Fruit fly (Drosophila melanogaster) whole organism, embryonic: ENCODE results near the gene sws.

Experiments
- Abd-B ChIP-seq: fragments of 200-800 bp; sonication (Bioruptor generic); optimal IDR thresholded peaks from 2 replicates; lab custom pipeline; 2018; ENCODE audit warnings: missing biosample characterization, mild to moderate bottlenecking, missing genetic modification characterization, moderate library complexity
- Adf1 ChIP-seq: fragments of 200-800 bp; sonication (Bioruptor generic); IDR thresholded peaks from 2 replicates; pipeline ENCODE4 v1.3.6; 2022; ENCODE audit warnings: missing biosample characterization, missing genetic modification characterization
- BtbVII ChIP-seq: fragments of 200-800 bp; sonication (Bioruptor generic); optimal IDR thresholded peaks from 3 replicates; lab custom pipeline; 2017; ENCODE audit warnings: missing biosample characterization, mild to moderate bottlenecking, missing genetic modification characterization
- CG13287 ChIP-seq: fragments of 200-800 bp; sonication (Bioruptor generic); IDR thresholded peaks from 2 replicates; pipeline ENCODE4 v1.3.6; 2022; ENCODE audit warnings: missing biosample characterization, missing genetic modification characterization; ENCODE audit not compliant: partially characterized antibody
- CG15073 ChIP-seq: fragments of 200-800 bp; sonication (Bioruptor generic); optimal IDR thresholded peaks from 2 replicates; lab custom pipeline; 2016; ENCODE audit warnings: missing biosample characterization, missing genetic modification characterization
- CG15514 ChIP-seq: fragments of 200-800 bp; sonication (Bioruptor generic); optimal IDR thresholded peaks from 3 replicates; lab custom pipeline; 2017; ENCODE audit warnings: missing biosample characterization, missing genetic modification characterization, mild to moderate bottlenecking, moderate library complexity, missing genetic modification reagents
- CG17385 ChIP-seq: fragments of 200-800 bp; sonication (Bioruptor generic); optimal IDR thresholded peaks from 3 replicates; lab custom pipeline; 2018; ENCODE audit warnings: missing biosample characterization, mild to moderate bottlenecking, missing genetic modification characterization
- CG33213 ChIP-seq: fragments of 200-800 bp; sonication (Bioruptor generic); optimal IDR thresholded peaks from 3 replicates; lab custom pipeline; 2016; ENCODE audit warnings: missing biosample characterization, missing genetic modification characterization
- CG34224 ChIP-seq: fragments of 200-800 bp; sonication (Bioruptor generic); IDR thresholded peaks from 3 replicates; pipeline ENCODE4 v1.3.6; 2022; ENCODE audit warnings: missing biosample characterization, missing genetic modification characterization; ENCODE audit not compliant: partially characterized antibody
- CG34422 ChIP-seq: fragments of 200-800 bp; sonication (Bioruptor generic); IDR thresholded peaks from 3 replicates; pipeline ENCODE4 v1.3.6; 2022; ENCODE audit warnings: missing biosample characterization, missing genetic modification characterization
- CG4282 ChIP-seq: fragments of 200-800 bp; sonication (Bioruptor generic); optimal IDR thresholded peaks from 2 replicates; lab custom pipeline; 2016; ENCODE audit warnings: missing biosample characterization, missing genetic modification characterization
- CG6272 ChIP-seq: fragments of 200-800 bp; sonication (Bioruptor generic); IDR thresholded peaks from 2 replicates; pipeline ENCODE4 v1.3.6; 2022; ENCODE audit warnings: missing biosample characterization, missing genetic modification characterization
- CG6813 ChIP-seq: fragments of 200-800 bp; sonication (Bioruptor generic); optimal IDR thresholded peaks from 2 replicates; lab custom pipeline; 2017; ENCODE audit warnings: missing biosample characterization, missing genetic modification characterization, mild to moderate bottlenecking, moderate library complexity, missing genetic modification reagents
- CG8281 ChIP-seq: fragments of 200-800 bp; sonication (Bioruptor generic); optimal IDR thresholded peaks from 2 replicates; lab custom pipeline; 2018; ENCODE audit warnings: missing biosample characterization, mild to moderate bottlenecking, missing genetic modification characterization, moderate library complexity
- CG8765 ChIP-seq: fragments of 200-800 bp; sonication (Bioruptor generic); IDR thresholded peaks from 2 replicates; pipeline ENCODE4 v1.3.6; 2022; ENCODE audit warnings: missing biosample characterization, missing genetic modification characterization
- Dek ChIP-seq: fragments of 200-800 bp; sonication (Bioruptor generic); optimal IDR thresholded peaks from 3 replicates; lab custom pipeline; 2019; ENCODE audit warnings: missing biosample characterization, mild to moderate bottlenecking, missing genetic modification characterization, moderate library complexity
- Dref ChIP-seq: fragments of 200-800 bp; sonication (Bioruptor generic); IDR thresholded peaks from 2 replicates; pipeline ENCODE4 v1.3.6; 2022; ENCODE audit warnings: missing biosample characterization, missing genetic modification characterization
- Fer3 ChIP-seq: fragments of 200-800 bp; sonication (Bioruptor generic); optimal IDR thresholded peaks from 2 replicates; lab custom pipeline; 2018; ENCODE audit warnings: missing biosample characterization, mild to moderate bottlenecking, missing genetic modification characterization, moderate library complexity
- H2.0 ChIP-seq: fragments of 200-800 bp; sonication (Bioruptor generic); IDR thresholded peaks from 2 replicates; pipeline ENCODE4 v1.3.6; 2022; ENCODE audit warnings: missing biosample characterization, missing genetic modification characterization
- HHEX ChIP-seq: fragments of 200-800 bp; sonication (Bioruptor generic); optimal IDR thresholded peaks from 3 replicates; lab custom pipeline; 2017; ENCODE audit warnings: missing biosample characterization, mild to moderate bottlenecking, missing genetic modification characterization, missing genetic modification reagents
- Lpt ChIP-seq: fragments of >200 bp; optimal IDR thresholded peaks from 2 replicates; lab custom pipeline; 2018; ENCODE audit warnings: missing biosample characterization, missing genetic modification characterization
- MTF-1 ChIP-seq: fragments of 200-800 bp; sonication (Bioruptor generic); optimal IDR thresholded peaks from 2 replicates; lab custom pipeline; 2018; ENCODE audit warnings: missing biosample characterization, mild to moderate bottlenecking, missing genetic modification characterization, borderline replicate concordance
- Med ChIP-seq: fragments of 200-800 bp; sonication (Bioruptor generic); peaks from one replicate; lab custom pipeline; 2016; ENCODE audit warnings: missing biosample characterization, missing genetic modification characterization, mild to moderate bottlenecking, inconsistent platforms, moderate library complexity
- Opbp ChIP-seq: fragments of 200-800 bp; sonication (Bioruptor generic); IDR thresholded peaks from 3 replicates; pipeline ENCODE4 v1.3.6; 2022; ENCODE audit warnings: missing biosample characterization, missing genetic modification characterization; ENCODE audit not compliant: partially characterized antibody
- Stat92E ChIP-seq, 3 experiments: fragments of >200 bp in 2 of 3; fragments of 200-800 bp in 1 of 3; sonication (Bioruptor generic) in 1 of 3; optimal IDR thresholded peaks; 2 replicates each; lab custom pipeline; 2017 to 2019; ENCODE audit warnings: missing biosample characterization in 3 of 3, missing genetic modification characterization in 3 of 3, mild to moderate bottlenecking in 1 of 3, moderate library complexity in 1 of 3
- Trl ChIP-seq, 3 experiments: fragments of >200 bp in 2 of 3; fragments of 200-800 bp in 1 of 3; sonication (Bioruptor generic) in 1 of 3; optimal IDR thresholded peaks; 2 replicates in 1 of 3; 3 replicates in 2 of 3; lab custom pipeline; 2016 to 2017; ENCODE audit warnings: missing biosample characterization in 1 of 3, missing genetic modification characterization in 1 of 3
- amos ChIP-seq: fragments of 200-800 bp; sonication (Bioruptor generic); IDR thresholded peaks from 2 replicates; pipeline ENCODE4 v1.3.6; 2022; ENCODE audit warnings: missing biosample characterization, missing genetic modification characterization; ENCODE audit not compliant: partially characterized antibody
- bsh ChIP-seq, 2 experiments: fragments of 200-800 bp; sonication (Bioruptor generic); optimal IDR thresholded peaks; 2 replicates each; lab custom pipeline; 2017 to 2018; ENCODE audit warnings: mild to moderate bottlenecking in 2 of 2, missing biosample characterization in 2 of 2, missing genetic modification characterization in 2 of 2, moderate library complexity in 1 of 2
- chinmo ChIP-seq: fragments of 200-800 bp; sonication (Bioruptor generic); IDR thresholded peaks from 4 replicates; pipeline ENCODE4 v1.3.6; 2022; ENCODE audit warnings: missing biosample characterization, missing genetic modification characterization; ENCODE audit not compliant: partially characterized antibody
- corto ChIP-seq: fragments of 200-800 bp; sonication (Bioruptor generic); optimal IDR thresholded peaks from 2 replicates; lab custom pipeline; 2016; ENCODE audit warnings: missing biosample characterization, mild to moderate bottlenecking, missing genetic modification characterization, moderate library complexity
- crol ChIP-seq: fragments of 200-800 bp; sonication (Bioruptor generic); IDR thresholded peaks from 2 replicates; pipeline ENCODE4 v1.3.6; 2022; ENCODE audit warnings: missing biosample characterization, missing genetic modification characterization
- cwo ChIP-seq: fragments of 200-800 bp; sonication (Bioruptor generic); optimal IDR thresholded peaks from 3 replicates; lab custom pipeline; 2017; ENCODE audit warnings: missing biosample characterization, missing genetic modification characterization, mild to moderate bottlenecking, moderate library complexity, missing genetic modification reagents
- dmrt99B ChIP-seq: fragments of 200-800 bp; sonication (Bioruptor generic); optimal IDR thresholded peaks from 2 replicates; lab custom pipeline; 2018; ENCODE audit warnings: missing biosample characterization, mild to moderate bottlenecking, missing genetic modification characterization, moderate library complexity
- fd3F ChIP-seq: fragments of 200-800 bp; sonication (Bioruptor generic); optimal IDR thresholded peaks from 2 replicates; lab custom pipeline; 2018; ENCODE audit warnings: missing biosample characterization, mild to moderate bottlenecking, missing genetic modification characterization, moderate library complexity
- ham ChIP-seq: fragments of 200-800 bp; sonication (Bioruptor generic); IDR thresholded peaks from 2 replicates; pipeline ENCODE4 v1.3.6; 2022; ENCODE audit warnings: missing biosample characterization, missing genetic modification characterization
- kni ChIP-seq: fragments of 200-800 bp; sonication (Bioruptor generic); optimal IDR thresholded peaks from 3 replicates; lab custom pipeline; 2017; ENCODE audit warnings: mild to moderate bottlenecking, missing biosample characterization, missing genetic modification reagents, missing genetic modification characterization
- nerfin-1 ChIP-seq: fragments of 200-800 bp; sonication (Bioruptor generic); optimal IDR thresholded peaks from 3 replicates; lab custom pipeline; 2019; ENCODE audit warnings: missing biosample characterization, mild to moderate bottlenecking, missing genetic modification characterization, moderate library complexity
- onecut ChIP-seq: fragments of 200-800 bp; sonication (Bioruptor generic); IDR thresholded peaks from 2 replicates; pipeline ENCODE4 v1.3.6; 2022; ENCODE audit warnings: missing biosample characterization, missing genetic modification characterization
- pros ChIP-seq: fragments of 200-800 bp; sonication (Bioruptor generic); optimal IDR thresholded peaks from 3 replicates; lab custom pipeline; 2019; ENCODE audit warnings: missing biosample characterization, mild to moderate bottlenecking, missing genetic modification characterization, moderate library complexity
- seq ChIP-seq: fragments of 200-800 bp; sonication (Bioruptor generic); IDR thresholded peaks from 2 replicates; pipeline ENCODE4 v1.3.6; 2022; ENCODE audit warnings: missing biosample characterization, missing genetic modification characterization
- shn ChIP-seq: fragments of 200-800 bp; sonication (Bioruptor generic); optimal IDR thresholded peaks from 3 replicates; lab custom pipeline; 2016; ENCODE audit warnings: missing biosample characterization, missing genetic modification characterization
- sima ChIP-seq: fragments of 200-800 bp; sonication (Bioruptor generic); optimal IDR thresholded peaks from 2 replicates; lab custom pipeline; 2016; ENCODE audit warnings: missing biosample characterization, missing genetic modification characterization
- sr ChIP-seq: fragments of 200-800 bp; sonication (Bioruptor generic); IDR thresholded peaks from 3 replicates; pipeline ENCODE4 v1.3.6; 2022; ENCODE audit warnings: missing biosample characterization, missing genetic modification characterization
- stwl ChIP-seq: fragments of 200-800 bp; sonication (Bioruptor generic); optimal IDR thresholded peaks from 3 replicates; lab custom pipeline; 2018; ENCODE audit warnings: missing biosample characterization, mild to moderate bottlenecking, missing genetic modification characterization, moderate library complexity

The sws gene

DNA sequence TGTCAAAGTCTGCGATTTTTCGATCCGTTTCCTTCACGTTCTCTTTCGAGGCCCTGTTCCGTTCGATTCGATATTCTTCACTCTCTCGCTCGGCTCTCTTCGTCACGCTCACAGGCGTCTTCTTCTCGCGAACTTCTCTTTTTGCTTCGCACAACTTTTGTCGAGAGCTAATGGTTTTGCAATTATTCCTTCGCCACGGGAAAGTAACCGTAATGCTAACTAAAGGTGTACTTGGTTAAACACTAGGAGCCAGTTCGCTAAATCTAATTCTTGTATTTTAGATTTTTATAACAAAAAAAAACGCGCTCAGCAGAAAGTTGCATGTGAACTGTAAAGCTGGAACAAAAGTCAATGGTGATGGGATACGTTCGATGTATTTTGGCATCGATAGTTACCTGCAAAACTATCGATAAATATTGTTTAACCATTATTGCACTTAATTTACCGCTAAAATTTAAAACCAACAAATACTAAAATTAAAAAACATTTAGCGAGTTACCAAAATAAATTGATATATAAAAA lies 36.9 kb downstream of the sws start, which contains the start of gene mahe (continued):
- TF ChIP-seq Opbp (GFP tag; lab: Robert Waterston, UW) (peak; percentile 88; the same call in 2 of the 3 replicates), CG15514 (GFP tag; lab: Kevin White, UChicago) (peak; percentile 33)
- TF ChIP-seq, all 482 proteins: peak for 73

DNA sequence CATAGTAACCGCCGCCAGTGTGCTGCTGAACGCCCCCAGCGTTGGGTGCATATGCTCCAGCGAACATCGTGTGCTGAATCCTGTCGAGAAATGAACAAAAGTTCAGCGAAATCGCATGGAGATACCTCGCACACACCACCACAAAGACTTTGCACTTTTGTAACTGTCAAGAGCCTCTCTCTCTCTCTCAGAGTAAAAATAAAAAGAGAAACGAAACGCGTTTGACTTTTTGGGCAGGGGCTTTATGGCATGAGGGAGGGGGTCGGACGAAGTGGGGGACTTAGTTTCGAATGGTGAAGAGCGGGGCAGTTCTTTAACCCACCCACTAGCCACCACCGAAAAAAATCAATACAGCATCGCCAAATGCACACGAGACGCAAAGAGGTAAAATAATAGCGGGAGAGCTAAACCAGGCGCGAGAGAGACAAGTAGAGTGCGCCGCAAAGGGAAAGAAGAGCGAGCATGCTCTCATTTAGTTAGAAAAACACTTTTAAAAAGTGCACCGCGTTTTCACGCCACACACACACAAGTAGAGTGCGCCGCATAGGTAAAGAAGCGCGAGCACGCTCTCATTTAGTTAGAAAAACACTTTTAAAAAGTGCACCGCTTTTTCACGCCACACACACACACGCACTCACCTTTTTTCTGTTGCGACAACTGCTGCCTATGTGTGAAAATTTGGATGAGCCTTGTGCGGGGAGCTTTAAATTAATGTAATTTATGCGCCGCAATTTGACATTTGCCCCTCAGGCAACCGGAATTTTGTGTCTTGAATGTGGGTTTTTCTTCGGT lies 37.6 kb downstream of the sws start:
- TF ChIP-seq CG15073: no peak
- TF ChIP-seq CG33213 (GFP tag; lab: Kevin White, UChicago): no peak
- no peak for TF ChIP-seq sima (GFP tag; lab: Kevin White, UChicago)
- TF ChIP-seq CG6813: no peak
- no peak for TF ChIP-seq CG6272 (GFP tag; lab: Robert Waterston, UW)
- TF ChIP-seq kni (GFP tag; lab: Kevin White, UChicago): peak; percentile 76
- TF ChIP-seq Dek (tag; lab: Kevin White, UChicago): no peak
- TF ChIP-seq onecut (GFP tag; lab: Robert Waterston, UW): peak; percentile 98
- TF ChIP-seq MTF-1 (GFP tag; lab: Kevin White, UChicago): peak; percentile 87
- TF ChIP-seq BtbVII (GFP tag; lab: Kevin White, UChicago): no peak
- no peak for TF ChIP-seq Abd-B (GFP tag; lab: Kevin White, UChicago)
- no peak for TF ChIP-seq stwl (tag; lab: Kevin White, UChicago)
- TF ChIP-seq ham (GFP tag; lab: Robert Waterston, UW): no peak
- peak in 1 of 2 experiments; percentile 91 for TF ChIP-seq Trl (optimal IDR thresholded peaks at IDR 0.05; lab: Kevin White, UChicago)
- no peak for TF ChIP-seq Trl (GFP tag; optimal IDR thresholded peaks at IDR 0.05; lab: Kevin White, UChicago)
- TF ChIP-seq corto (GFP tag; lab: Kevin White, UChicago): no peak
- 0 out of 3 replicates have a peak, but pooled peaks have one; percentile 15 for TF ChIP-seq CG34224 (GFP tag; lab: Robert Waterston, UW)
- peak in 1 of 3 experiments; percentile 13 for TF ChIP-seq Stat92E (GFP tag; optimal IDR thresholded peaks at IDR 0.05; lab: Kevin White, UChicago)
- TF ChIP-seq Adf1 (GFP tag; lab: Robert Waterston, UW): no peak
- TF ChIP-seq Fer3: no peak
- TF ChIP-seq CG4282 (GFP tag; lab: Kevin White, UChicago): no peak
- no peak for TF ChIP-seq dmrt99B
- TF ChIP-seq CG8281 (tag; lab: Kevin White, UChicago): no peak
- 0 out of 4 replicates have a peak, but pooled peaks have one; percentile 46 for TF ChIP-seq chinmo (GFP tag; lab: Robert Waterston, UW)
- TF ChIP-seq shn: no peak
- no peak for TF ChIP-seq Lpt (GFP tag; lab: Kevin White, UChicago)
- TF ChIP-seq cwo (GFP tag; lab: Kevin White, UChicago): no peak
- TF ChIP-seq CG13287: peak; percentile 11
- TF ChIP-seq seq (GFP tag; lab: Robert Waterston, UW): peak; percentile 25; the same call in 1 of the 2 replicates
- TF ChIP-seq Med: peak; percentile 65
- TF ChIP-seq CG15514 (GFP tag; lab: Kevin White, UChicago): no peak
- TF ChIP-seq CG8765 (GFP tag; lab: Robert Waterston, UW): no peak
- TF ChIP-seq CG17385 (GFP tag; lab: Kevin White, UChicago): no peak
- no peak for TF ChIP-seq H2.0
- TF ChIP-seq crol: peak; percentile 94
- no peak for TF ChIP-seq fd3F
- TF ChIP-seq nerfin-1: peak; percentile 1
- TF ChIP-seq amos: no peak
- TF ChIP-seq pros: peak; percentile 72
- TF ChIP-seq HHEX (GFP tag; lab: Kevin White, UChicago): no peak
- no peak for TF ChIP-seq Dref
- TF ChIP-seq CG34422: no peak
- no peak for TF ChIP-seq sr (GFP tag; lab: Robert Waterston, UW)
- TF ChIP-seq bsh (GFP tag; optimal IDR thresholded peaks at IDR 0.05; lab: Kevin White, UChicago): peak in 1 of 2 experiments; percentile 9
